Worm (Caenorhabditis elegans): Measurements from ENCODE around the gene C14E2.5.

ce11 chrX:1785692-1786091 is 39.4 kb downstream of the C14E2.5 start:
- no peak for TF ChIP-seq ceh-32 (tag; optimal IDR thresholded peaks at IDR 0.05; ENCODE audit: poor library complexity)
- TF ChIP-seq vab-7 (GFP tag; IDR thresholded peaks at IDR 0.05): no peak
- no peak for TF ChIP-seq fos-1 (tag; optimal IDR thresholded peaks at IDR 0.05)
- no peak for TF ChIP-seq ama-1 (optimal IDR thresholded peaks at IDR 0.05)
- TF ChIP-seq ceh-82 (tag; optimal IDR thresholded peaks at IDR 0.05): no peak
- no peak for TF ChIP-seq lin-38 (GFP tag; IDR thresholded peaks at IDR 0.05)
- TF ChIP-seq saeg-2 (GFP tag; IDR thresholded peaks at IDR 0.05): no peak
- no peak for TF ChIP-seq F10B5.3 (tag; optimal IDR thresholded peaks at IDR 0.05)
- TF ChIP-seq jun-1 (tag; optimal IDR thresholded peaks at IDR 0.05): no peak
- TF ChIP-seq mdl-1 (tag; optimal IDR thresholded peaks at IDR 0.05): no peak

All from whole organism, L4 larva.